Fruit fly (Drosophila melanogaster): ENCODE results near the gene Uch-L5.

Uch-L5 gene

DNA sequence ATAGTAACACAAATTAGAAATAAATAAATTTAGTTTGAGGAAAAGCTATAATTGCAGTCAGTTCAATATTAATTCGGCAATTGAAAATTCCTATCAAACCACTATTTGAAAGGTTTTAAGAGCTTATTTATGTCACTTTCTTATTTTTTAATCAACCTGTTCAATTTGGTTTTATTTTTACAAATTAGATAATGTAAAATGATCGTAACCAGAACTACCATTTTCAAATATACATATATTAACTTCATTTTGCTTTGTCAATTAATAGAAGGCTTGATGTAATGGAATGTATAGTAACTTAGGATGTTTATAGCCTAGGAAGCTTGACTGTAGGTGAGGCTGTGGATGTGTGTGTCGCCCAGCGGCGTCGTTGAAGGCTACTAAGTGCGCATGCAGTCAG, 10.2 kb downstream of the Uch-L5 start (continued):
- TF ChIP-seq Optix (GFP tag; IDR thresholded peaks at IDR 0.05) (no peak), CG32772 (GFP tag; IDR thresholded peaks at IDR 0.05) (no peak), Hand (GFP tag; optimal IDR thresholded peaks at IDR 0.05) (peak; percentile 54), pum (GFP tag; optimal IDR thresholded peaks at IDR 0.05) (no peak), crp (GFP tag; optimal IDR thresholded peaks at IDR 0.05) (no peak), CG2199 (GFP tag; IDR thresholded peaks at IDR 0.05) (no peak), jumu (GFP tag; optimal IDR thresholded peaks at IDR 0.05) (no peak), CG7357 (GFP tag; IDR thresholded peaks at IDR 0.05) (no peak), unpg (GFP tag; optimal IDR thresholded peaks at IDR 0.05) (peak; percentile 27), Antp (GFP tag; optimal IDR thresholded peaks at IDR 0.05) (no peak), Hsf (GFP tag; optimal IDR thresholded peaks at IDR 0.05) (peak; percentile 8), sr (GFP tag; IDR thresholded peaks at IDR 0.05) (no peak), Doc3 (GFP tag; IDR thresholded peaks at IDR 0.05; ENCODE audit: partially characterized antibody) (no peak), CG8388 (GFP tag; optimal IDR thresholded peaks at IDR 0.05) (no peak), eyg (GFP tag; optimal IDR thresholded peaks at IDR 0.05) (no peak), Kr (GFP tag; optimal IDR thresholded peaks at IDR 0.05) (no peak), CG9215 (GFP tag; IDR thresholded peaks at IDR 0.05) (peak; percentile 31; the same call in 1 of the 2 replicates), CTCF (GFP tag; optimal IDR thresholded peaks at IDR 0.05) (no peak), CG4854 (GFP tag; optimal IDR thresholded peaks at IDR 0.05) (no peak), Awh (GFP tag; IDR thresholded peaks at IDR 0.05) (no peak), Stat92E (GFP tag; optimal IDR thresholded peaks at IDR 0.05) (no peak), CG18011 (GFP tag; optimal IDR thresholded peaks at IDR 0.05) (no peak), CG7271 (tag; optimal IDR thresholded peaks at IDR 0.05) (no peak), CG2875 (GFP tag; optimal IDR thresholded peaks at IDR 0.05) (no peak), Dref (GFP tag; IDR thresholded peaks at IDR 0.05) (no peak), pan (optimal IDR thresholded peaks at IDR 0.05) (no peak), pan (GFP tag; optimal IDR thresholded peaks at IDR 0.05 in 1 of 2, IDR thresholded peaks at IDR 0.05 in 1 of 2) (no peak), CG12744 (GFP tag; optimal IDR thresholded peaks at IDR 0.05) (no peak), CG11723 (GFP tag; optimal IDR thresholded peaks at IDR 0.05) (no peak), al (GFP tag; IDR thresholded peaks at IDR 0.05) (no peak), az2 (GFP tag; optimal IDR thresholded peaks at IDR 0.05) (peak; percentile 15), Rfx (GFP tag; IDR thresholded peaks at IDR 0.05) (no peak), CG3838 (GFP tag; optimal IDR thresholded peaks at IDR 0.05) (no peak), CG6854 (GFP tag; optimal IDR thresholded peaks at IDR 0.05) (no peak), schlank (tag; optimal IDR thresholded peaks at IDR 0.05) (no peak), CG10209 (GFP tag; optimal IDR thresholded peaks at IDR 0.05) (peak; percentile 57)

DNA sequence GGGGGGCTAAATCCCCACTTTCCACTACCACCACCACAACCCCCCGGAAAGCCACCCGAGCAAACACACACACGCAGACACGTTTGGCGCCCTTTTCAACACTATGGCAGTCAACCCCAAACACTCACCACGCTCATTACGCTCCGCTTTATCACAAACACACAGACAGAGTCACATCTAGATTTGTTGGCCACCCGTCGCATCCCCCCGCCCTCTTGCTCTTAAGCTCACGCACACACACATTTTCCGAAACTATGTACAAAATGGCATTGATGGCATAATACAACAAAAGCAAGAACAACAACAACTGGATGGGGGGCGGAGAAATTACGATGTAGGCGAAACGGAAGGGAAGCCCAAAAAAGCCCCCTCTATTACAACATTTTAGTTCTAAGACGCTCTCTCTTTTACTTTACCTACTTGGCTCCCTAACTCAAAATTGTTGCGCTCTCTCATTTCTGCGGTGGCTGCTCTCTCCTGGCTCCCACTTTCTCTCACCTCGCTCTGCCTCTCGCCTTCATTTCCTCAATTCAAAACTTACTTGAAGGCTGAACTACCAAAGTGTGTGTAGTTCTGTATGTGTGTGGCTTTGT, 11.0 kb downstream of the Uch-L5 start:
- TF ChIP-seq CG7271 (tag; optimal IDR thresholded peaks at IDR 0.05): no peak
- TF ChIP-seq CG13775 (GFP tag; optimal IDR thresholded peaks at IDR 0.05): no peak
- peak; percentile 76 for TF ChIP-seq Ets65A (GFP tag)
- no peak for TF ChIP-seq CG12391 (tag; optimal IDR thresholded peaks at IDR 0.05)
- no peak for TF ChIP-seq amos (GFP tag; IDR thresholded peaks at IDR 0.05; ENCODE audit: partially characterized antibody)
- peak; percentile 70 for TF ChIP-seq mirr (GFP tag; optimal IDR thresholded peaks at IDR 0.05)
- 0 out of 3 replicates have a peak, but pooled peaks have one; percentile 16 for TF ChIP-seq z (GFP tag; IDR thresholded peaks at IDR 0.05)
- no peak for TF ChIP-seq p53 (GFP tag; optimal IDR thresholded peaks at IDR 0.05)
- TF ChIP-seq crol (GFP tag; IDR thresholded peaks at IDR 0.05): peak; percentile 91
- peak; percentile 22 for TF ChIP-seq CG12071 (GFP tag; optimal IDR thresholded peaks at IDR 0.05)
- TF ChIP-seq grau (tag; optimal IDR thresholded peaks at IDR 0.05): no peak
- no peak for TF ChIP-seq CG14014 (GFP tag; IDR thresholded peaks at IDR 0.05)
- no peak for TF ChIP-seq dysf (GFP tag; IDR thresholded peaks at IDR 0.05)
- no peak for TF ChIP-seq NC2β (GFP tag; optimal IDR thresholded peaks at IDR 0.05)
- no peak for TF ChIP-seq YL-1 (GFP tag; optimal IDR thresholded peaks at IDR 0.05)
- no peak for TF ChIP-seq CG12942 (GFP tag; optimal IDR thresholded peaks at IDR 0.05)
- TF ChIP-seq pnt (GFP tag; optimal IDR thresholded peaks at IDR 0.05): no peak
- no peak for TF ChIP-seq Xrp1 (GFP tag; IDR thresholded peaks at IDR 0.05)
- TF ChIP-seq CG31224 (GFP tag; IDR thresholded peaks at IDR 0.05): no peak
